Worm (Caenorhabditis elegans) whole organism, mixed stage, embryonic: ENCODE measurements around the gene T28D9.1.

Source experiments
- M03D4.4 ChIP-seq: sonication (generic microtip); optimal IDR thresholded peaks from 2 replicates; lab custom pipeline; 2017; ENCODE audit warnings: mild to moderate bottlenecking, missing genetic modification characterization, missing compliant biosample characterization
- bed-3 ChIP-seq: fragments of 200-800 bp; sonication (Bioruptor generic); optimal IDR thresholded peaks from 3 replicates; lab custom pipeline; 2018; ENCODE audit warnings: mild to moderate bottlenecking, missing genetic modification characterization, moderate library complexity, missing compliant biosample characterization
- blmp-1 ChIP-seq: fragments of 150-350 bp; optimal IDR thresholded peaks from 2 replicates; lab custom pipeline; 2014; ENCODE audit warnings: missing biosample characterization, missing genetic modification characterization
- ceh-39 ChIP-seq: fragments of 150-350 bp; optimal IDR thresholded peaks from 2 replicates; lab custom pipeline; 2014; ENCODE audit warnings: missing biosample characterization, missing genetic modification characterization
- ceh-43 ChIP-seq: fragments of 200-800 bp; sonication (Bioruptor generic); optimal IDR thresholded peaks from 2 replicates; lab custom pipeline; 2018; ENCODE audit warnings: mild to moderate bottlenecking, missing genetic modification characterization, moderate library complexity, missing compliant biosample characterization
- ceh-83 ChIP-seq: fragments of 200-800 bp; sonication (Bioruptor generic); optimal IDR thresholded peaks from 2 replicates; lab custom pipeline; 2018; ENCODE audit warnings: mild to moderate bottlenecking, missing genetic modification characterization, missing compliant biosample characterization
- ces-1 ChIP-seq: fragments of 150-350 bp; optimal IDR thresholded peaks from 2 replicates; lab custom pipeline; 2014; ENCODE audit warnings: missing biosample characterization, missing genetic modification reagents, missing genetic modification characterization
- cnd-1 ChIP-seq: fragments of 200-800 bp; sonication (Bioruptor generic); optimal IDR thresholded peaks from 2 replicates; lab custom pipeline; 2018; ENCODE audit warnings: mild to moderate bottlenecking, missing genetic modification characterization, missing compliant biosample characterization
- drap-1 ChIP-seq: fragments of 200-800 bp; sonication (Bioruptor generic); optimal IDR thresholded peaks from 3 replicates; lab custom pipeline; 2018; ENCODE audit warnings: mild to moderate bottlenecking, missing genetic modification characterization, missing compliant biosample characterization
- elt-1 ChIP-seq: sonication (generic microtip); optimal IDR thresholded peaks from 2 replicates; lab custom pipeline; 2017; ENCODE audit warnings: missing genetic modification characterization, mild to moderate bottlenecking, missing compliant biosample characterization, antibody characterized with exemption, moderate library complexity, borderline replicate concordance; ENCODE audit not compliant: insufficient read depth
- elt-3 ChIP-seq: fragments of 150-350 bp; optimal IDR thresholded peaks from 2 replicates; lab custom pipeline; 2014; ENCODE audit warnings: missing biosample characterization, missing genetic modification characterization
- flh-1 ChIP-seq: fragments of 200-800 bp; sonication (Bioruptor generic); optimal IDR thresholded peaks from 2 replicates; lab custom pipeline; 2018; ENCODE audit warnings: mild to moderate bottlenecking, missing genetic modification characterization, moderate library complexity, missing compliant biosample characterization
- ham-2 ChIP-seq: fragments of 200-800 bp; sonication (Bioruptor generic); optimal IDR thresholded peaks from 2 replicates; lab custom pipeline; 2018; ENCODE audit warnings: mild to moderate bottlenecking, missing genetic modification characterization, missing compliant biosample characterization
- hlh-1 ChIP-seq: fragments of 150-350 bp; optimal IDR thresholded peaks from 2 replicates; lab custom pipeline; 2014; ENCODE audit warnings: missing biosample characterization, missing genetic modification reagents, missing genetic modification characterization
- lin-13 ChIP-seq: fragments of 150-350 bp; optimal IDR thresholded peaks from 2 replicates; lab custom pipeline; 2014; ENCODE audit warnings: missing biosample characterization, missing genetic modification characterization
- lin-32 ChIP-seq: fragments of 200-800 bp; sonication (Bioruptor generic); optimal IDR thresholded peaks from 2 replicates; lab custom pipeline; 2018; ENCODE audit warnings: mild to moderate bottlenecking, missing genetic modification characterization, missing compliant biosample characterization
- lsy-2 ChIP-seq: fragments of 150-350 bp; optimal IDR thresholded peaks from 2 replicates; lab custom pipeline; 2014; ENCODE audit warnings: missing biosample characterization, missing genetic modification characterization
- mab-5 ChIP-seq: fragments of 150-350 bp; optimal IDR thresholded peaks from 2 replicates; lab custom pipeline; 2014; ENCODE audit warnings: missing biosample characterization, missing genetic modification characterization
- mep-1 ChIP-seq: fragments of 150-350 bp; optimal IDR thresholded peaks from 2 replicates; lab custom pipeline; 2017; ENCODE audit warnings: missing biosample characterization, missing genetic modification reagents, missing genetic modification characterization, inconsistent platforms
- mls-2 ChIP-seq: sonication (generic microtip); optimal IDR thresholded peaks from 2 replicates; lab custom pipeline; 2016; ENCODE audit warnings: mild to moderate bottlenecking, missing genetic modification characterization, moderate library complexity, missing compliant biosample characterization
- nhr-12 ChIP-seq: fragments of 150-350 bp; optimal IDR thresholded peaks from 2 replicates; lab custom pipeline; 2014; ENCODE audit warnings: missing biosample characterization, missing genetic modification characterization
- nhr-2 ChIP-seq: fragments of 150-350 bp; optimal IDR thresholded peaks from 2 replicates; lab custom pipeline; 2014; ENCODE audit warnings: missing biosample characterization, missing genetic modification characterization
- nhr-237 ChIP-seq: fragments of 150-350 bp; optimal IDR thresholded peaks from 2 replicates; lab custom pipeline; 2014; ENCODE audit warnings: missing biosample characterization, missing genetic modification characterization
- nhr-28 ChIP-seq: fragments of 150-350 bp; optimal IDR thresholded peaks from 2 replicates; lab custom pipeline; 2014; ENCODE audit warnings: missing biosample characterization, missing genetic modification characterization
- nhr-76 ChIP-seq: sonication (generic microtip); optimal IDR thresholded peaks from 2 replicates; lab custom pipeline; 2017; ENCODE audit warnings: missing biosample characterization, missing genetic modification characterization
- pha-4 ChIP-seq: fragments of 150-350 bp; optimal IDR thresholded peaks from 2 replicates; lab custom pipeline; 2018; ENCODE audit warnings: missing biosample characterization, missing genetic modification reagents, missing genetic modification characterization
- sem-2 ChIP-seq: fragments of 200-800 bp; sonication (Bioruptor generic); optimal IDR thresholded peaks from 2 replicates; lab custom pipeline; 2018; ENCODE audit warnings: mild to moderate bottlenecking, missing genetic modification characterization, missing compliant biosample characterization
- snpc-4 ChIP-seq: fragments of 150-350 bp; optimal IDR thresholded peaks from 2 replicates; lab custom pipeline; 2014; ENCODE audit warnings: missing biosample characterization, missing genetic modification characterization
- sptf-1 ChIP-seq: sonication (generic microtip); optimal IDR thresholded peaks from 2 replicates; lab custom pipeline; 2017; ENCODE audit warnings: mild to moderate bottlenecking, missing genetic modification characterization, moderate library complexity, missing compliant biosample characterization
- tbx-8 ChIP-seq: fragments of 200-800 bp; sonication (Bioruptor generic); optimal IDR thresholded peaks from 2 replicates; lab custom pipeline; 2018; ENCODE audit warnings: mild to moderate bottlenecking, missing genetic modification characterization, moderate library complexity, missing compliant biosample characterization
- unc-120 ChIP-seq: sonication (generic microtip); optimal IDR thresholded peaks from 2 replicates; lab custom pipeline; 2017; ENCODE audit warnings: missing genetic modification characterization, missing compliant biosample characterization; ENCODE audit not compliant: poor library complexity, severe bottlenecking
- unc-39 ChIP-seq: fragments of 150-350 bp; optimal IDR thresholded peaks from 2 replicates; lab custom pipeline; 2014; ENCODE audit warnings: missing biosample characterization, missing genetic modification characterization
- unc-62 ChIP-seq: fragments of 150-350 bp; optimal IDR thresholded peaks from 2 replicates; lab custom pipeline; 2014; ENCODE audit warnings: missing biosample characterization, missing genetic modification reagents, missing genetic modification characterization
- zip-8 ChIP-seq: fragments of 150-350 bp; optimal IDR thresholded peaks from 2 replicates; lab custom pipeline; 2014; ENCODE audit warnings: missing biosample characterization, missing genetic modification characterization
- ztf-11 ChIP-seq: fragments of 150-350 bp; optimal IDR thresholded peaks from 2 replicates; lab custom pipeline; 2014; ENCODE audit warnings: missing biosample characterization, missing genetic modification characterization

T28D9.1 gene

DNA sequence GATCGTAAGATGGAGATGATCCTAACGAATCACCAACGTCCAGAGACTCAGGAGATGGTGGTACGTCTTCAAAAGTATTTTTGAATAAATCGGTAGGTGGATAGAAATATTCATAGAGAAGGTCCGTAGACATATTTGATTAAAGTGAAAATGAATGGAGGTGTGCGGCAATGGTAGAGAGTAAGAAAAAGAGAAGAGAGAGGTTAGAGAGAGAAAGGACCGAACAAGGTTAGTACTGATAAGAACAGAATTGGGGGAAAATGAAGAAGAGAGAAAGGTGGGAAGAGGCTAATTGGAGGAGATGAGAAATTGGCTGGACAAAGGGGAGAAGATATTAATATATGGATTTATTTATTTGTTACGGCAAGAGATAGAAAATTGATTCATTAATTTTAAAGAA, 42.5 kb upstream of the T28D9.1 start, which contains the start of gene nhr-22:
TSS of gene nhr-22 (minus strand) at position 137 of the 400 bp plus-strand sequence.
- TF ChIP-seq cnd-1 (tag; lab: Kevin White, UChicago) (no peak), blmp-1 (tag; lab: Kevin White, UChicago) (no peak), bed-3 (no peak), flh-1 (GFP tag; lab: Kevin White, UChicago) (no peak), ceh-39 (tag; lab: Kevin White, UChicago) (no peak), sptf-1 (tag; lab: Kevin White, UChicago) (no peak), mls-2 (tag; lab: Kevin White, UChicago) (no peak), nhr-2 (tag; lab: Kevin White, UChicago) (no peak), unc-62 (GFP tag; lab: Kevin White, UChicago) (no peak)

DNA sequence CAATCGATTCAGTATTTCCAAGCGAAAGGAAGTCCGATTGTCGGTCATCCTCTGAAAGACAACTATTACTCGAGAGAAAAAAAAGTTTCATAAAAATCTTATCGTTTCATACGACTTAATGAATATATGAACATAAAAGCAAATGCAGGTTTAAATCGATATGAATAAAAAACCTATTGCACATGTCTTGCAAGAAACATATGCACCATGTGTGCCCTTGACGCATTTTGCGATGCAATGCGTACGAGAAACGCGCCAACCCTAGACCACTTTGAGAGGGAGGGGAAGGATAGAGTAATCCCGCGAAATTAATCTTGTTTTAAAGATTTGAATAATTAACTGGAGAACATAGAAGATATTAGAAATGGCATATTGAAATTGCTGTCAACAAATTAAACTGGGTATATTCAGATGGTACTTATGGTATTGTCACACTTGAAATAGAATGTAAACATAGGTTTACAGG, 38.8 kb upstream of the T28D9.1 start, which contains the start of gene atg-16.2:
TSS of gene atg-16.2 (minus strand) at position 51 of the 466 bp plus-strand sequence.
- TF ChIP-seq ceh-83 (GFP tag; lab: Kevin White, UChicago) = no peak
- no peak for TF ChIP-seq ham-2 (GFP tag; lab: Kevin White, UChicago)
- no peak for TF ChIP-seq cnd-1 (tag; lab: Kevin White, UChicago)
- TF ChIP-seq mep-1 (tag; lab: Kevin White, UChicago) = peak; percentile 72
- no peak for TF ChIP-seq nhr-2 (tag; lab: Kevin White, UChicago)
- TF ChIP-seq ces-1 (GFP tag; lab: Kevin White, UChicago) = peak; percentile 90
- TF ChIP-seq tbx-8 (GFP tag; lab: Kevin White, UChicago) = no peak
- TF ChIP-seq blmp-1 (tag; lab: Kevin White, UChicago) = no peak
- no peak for TF ChIP-seq ceh-43 (GFP tag; lab: Kevin White, UChicago)
- TF ChIP-seq M03D4.4 (tag; lab: Kevin White, UChicago) = no peak
- peak; percentile 2 for TF ChIP-seq lsy-2
- TF ChIP-seq nhr-12 (tag; lab: Kevin White, UChicago) = no peak
- TF ChIP-seq elt-3 (tag; lab: Kevin White, UChicago) = no peak
- peak; percentile 40 for TF ChIP-seq pha-4
- TF ChIP-seq flh-1 (GFP tag; lab: Kevin White, UChicago) = no peak
- no peak for TF ChIP-seq unc-39 (tag; lab: Kevin White, UChicago)
- TF ChIP-seq nhr-28 (tag; lab: Kevin White, UChicago) = no peak
- TF ChIP-seq snpc-4 = no peak
- TF ChIP-seq unc-62 (GFP tag; lab: Kevin White, UChicago) = no peak
- TF ChIP-seq mab-5 (tag; lab: Kevin White, UChicago) = no peak
- TF ChIP-seq zip-8 (tag; lab: Kevin White, UChicago) = no peak
- peak; percentile 43 for TF ChIP-seq ceh-39 (tag; lab: Kevin White, UChicago)
- TF ChIP-seq elt-1 (tag; lab: Kevin White, UChicago) = no peak
- no peak for TF ChIP-seq bed-3
- TF ChIP-seq drap-1 = no peak
- TF ChIP-seq unc-120 (tag; lab: Kevin White, UChicago) = peak; percentile 31
- peak; percentile 38 for TF ChIP-seq nhr-237 (tag; lab: Kevin White, UChicago)
- no peak for TF ChIP-seq lin-32 (GFP tag; lab: Kevin White, UChicago)
- peak; percentile 59 for TF ChIP-seq lin-13 (tag; lab: Kevin White, UChicago)
- TF ChIP-seq sptf-1 (tag; lab: Kevin White, UChicago) = no peak
- no peak for TF ChIP-seq ztf-11 (tag; lab: Kevin White, UChicago)
- TF ChIP-seq mls-2 (tag; lab: Kevin White, UChicago) = peak; percentile 19
- no peak for TF ChIP-seq nhr-76 (tag; lab: Kevin White, UChicago)
- peak; percentile 60 for TF ChIP-seq hlh-1 (tag; lab: Kevin White, UChicago)
- TF ChIP-seq sem-2 (GFP tag; lab: Kevin White, UChicago) = no peak

DNA sequence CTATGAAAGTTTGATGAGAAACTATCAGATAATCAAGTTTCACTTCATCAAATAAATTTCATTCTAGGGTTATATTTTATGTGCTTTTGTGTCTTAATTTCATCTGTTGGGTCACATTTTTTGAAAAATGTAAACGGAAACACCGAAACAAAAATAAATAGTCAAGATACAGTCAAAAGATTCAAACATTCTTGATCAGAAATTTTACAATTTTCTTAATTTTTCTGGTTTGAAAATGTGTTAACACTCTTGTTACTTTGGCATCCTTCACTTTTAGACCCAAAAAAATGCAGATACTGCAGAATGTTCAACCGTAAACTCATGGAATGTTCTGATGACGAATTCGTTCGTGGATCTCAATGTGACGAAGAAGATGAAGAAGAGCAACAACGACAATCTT, 37.5 kb upstream of the T28D9.1 start, which contains the start of gene aptf-1:
TSS of gene aptf-1 (plus strand) at position 301 of the 400 bp plus-strand sequence.
- TF ChIP-seq M03D4.4 (tag; lab: Kevin White, UChicago) (no peak), tbx-8 (GFP tag; lab: Kevin White, UChicago) (no peak), snpc-4 (no peak), blmp-1 (tag; lab: Kevin White, UChicago) (no peak), ces-1 (GFP tag; lab: Kevin White, UChicago) (no peak), nhr-2 (tag; lab: Kevin White, UChicago) (no peak), lin-13 (tag; lab: Kevin White, UChicago) (no peak), cnd-1 (tag; lab: Kevin White, UChicago) (no peak), drap-1 (no peak), nhr-28 (tag; lab: Kevin White, UChicago) (no peak), lsy-2 (no peak), elt-1 (tag; lab: Kevin White, UChicago) (no peak), pha-4 (no peak), ceh-83 (GFP tag; lab: Kevin White, UChicago) (no peak), sem-2 (GFP tag; lab: Kevin White, UChicago) (no peak), nhr-76 (tag; lab: Kevin White, UChicago) (no peak), nhr-237 (tag; lab: Kevin White, UChicago) (no peak), ham-2 (GFP tag; lab: Kevin White, UChicago) (no peak)
